Fruit fly (Drosophila melanogaster): ENCODE measurements around the gene CG42590.

dm6 chr3L:8057823-8058189 is 11.3 kb downstream of the CG42590 start:
- no peak for TF ChIP-seq CG34422 (GFP tag; IDR thresholded peaks at IDR 0.05)
- TF ChIP-seq luna (GFP tag; optimal IDR thresholded peaks at IDR 0.05) = no peak
- no peak for TF ChIP-seq fd64A (GFP tag; optimal IDR thresholded peaks at IDR 0.05)
- TF ChIP-seq Xrp1 (GFP tag; IDR thresholded peaks at IDR 0.05) = no peak
- no peak for TF ChIP-seq CG2129 (GFP tag; IDR thresholded peaks at IDR 0.05; ENCODE audit: partially characterized antibody)
- no peak for TF ChIP-seq CG7786 (GFP tag; optimal IDR thresholded peaks at IDR 0.05)
- TF ChIP-seq usp (GFP tag; optimal IDR thresholded peaks at IDR 0.05) = no peak
- TF ChIP-seq CG2875 (GFP tag; optimal IDR thresholded peaks at IDR 0.05) = no peak
- no peak for TF ChIP-seq twi (tag; optimal IDR thresholded peaks at IDR 0.05)
- TF ChIP-seq fru (optimal IDR thresholded peaks at IDR 0.05) = no peak
- TF ChIP-seq ab (GFP tag; optimal IDR thresholded peaks at IDR 0.05) = no peak
- TF ChIP-seq caup (GFP tag; optimal IDR thresholded peaks at IDR 0.05; ENCODE audit: severe bottlenecking) = no peak

Data from whole organism, embryonic.